Worm (Caenorhabditis elegans) whole organism, mixed stage, embryonic: ENCODE measurements around the gene taf-7.1.

ENCODE experiments used
- M03D4.4 ChIP-seq: sonication (generic microtip); optimal IDR thresholded peaks from 2 replicates; lab custom pipeline; 2017; ENCODE audit warnings: mild to moderate bottlenecking, missing genetic modification characterization, missing compliant biosample characterization
- bed-3 ChIP-seq: fragments of 200-800 bp; sonication (Bioruptor generic); optimal IDR thresholded peaks from 3 replicates; lab custom pipeline; 2018; ENCODE audit warnings: mild to moderate bottlenecking, missing genetic modification characterization, moderate library complexity, missing compliant biosample characterization
- blmp-1 ChIP-seq: fragments of 150-350 bp; optimal IDR thresholded peaks from 2 replicates; lab custom pipeline; 2014; ENCODE audit warnings: missing biosample characterization, missing genetic modification characterization
- ceh-39 ChIP-seq: fragments of 150-350 bp; optimal IDR thresholded peaks from 2 replicates; lab custom pipeline; 2014; ENCODE audit warnings: missing biosample characterization, missing genetic modification characterization
- ceh-43 ChIP-seq: fragments of 200-800 bp; sonication (Bioruptor generic); optimal IDR thresholded peaks from 2 replicates; lab custom pipeline; 2018; ENCODE audit warnings: mild to moderate bottlenecking, missing genetic modification characterization, moderate library complexity, missing compliant biosample characterization
- ceh-83 ChIP-seq: fragments of 200-800 bp; sonication (Bioruptor generic); optimal IDR thresholded peaks from 2 replicates; lab custom pipeline; 2018; ENCODE audit warnings: mild to moderate bottlenecking, missing genetic modification characterization, missing compliant biosample characterization
- ces-1 ChIP-seq: fragments of 150-350 bp; optimal IDR thresholded peaks from 2 replicates; lab custom pipeline; 2014; ENCODE audit warnings: missing biosample characterization, missing genetic modification reagents, missing genetic modification characterization
- cnd-1 ChIP-seq: fragments of 200-800 bp; sonication (Bioruptor generic); optimal IDR thresholded peaks from 2 replicates; lab custom pipeline; 2018; ENCODE audit warnings: mild to moderate bottlenecking, missing genetic modification characterization, missing compliant biosample characterization
- drap-1 ChIP-seq: fragments of 200-800 bp; sonication (Bioruptor generic); optimal IDR thresholded peaks from 3 replicates; lab custom pipeline; 2018; ENCODE audit warnings: mild to moderate bottlenecking, missing genetic modification characterization, missing compliant biosample characterization
- elt-1 ChIP-seq: sonication (generic microtip); optimal IDR thresholded peaks from 2 replicates; lab custom pipeline; 2017; ENCODE audit warnings: missing genetic modification characterization, mild to moderate bottlenecking, missing compliant biosample characterization, antibody characterized with exemption, moderate library complexity, borderline replicate concordance; ENCODE audit not compliant: insufficient read depth
- elt-3 ChIP-seq: fragments of 150-350 bp; optimal IDR thresholded peaks from 2 replicates; lab custom pipeline; 2014; ENCODE audit warnings: missing biosample characterization, missing genetic modification characterization
- flh-1 ChIP-seq: fragments of 200-800 bp; sonication (Bioruptor generic); optimal IDR thresholded peaks from 2 replicates; lab custom pipeline; 2018; ENCODE audit warnings: mild to moderate bottlenecking, missing genetic modification characterization, moderate library complexity, missing compliant biosample characterization
- ham-2 ChIP-seq: fragments of 200-800 bp; sonication (Bioruptor generic); optimal IDR thresholded peaks from 2 replicates; lab custom pipeline; 2018; ENCODE audit warnings: mild to moderate bottlenecking, missing genetic modification characterization, missing compliant biosample characterization
- hlh-1 ChIP-seq: fragments of 150-350 bp; optimal IDR thresholded peaks from 2 replicates; lab custom pipeline; 2014; ENCODE audit warnings: missing biosample characterization, missing genetic modification reagents, missing genetic modification characterization
- lin-13 ChIP-seq: fragments of 150-350 bp; optimal IDR thresholded peaks from 2 replicates; lab custom pipeline; 2014; ENCODE audit warnings: missing biosample characterization, missing genetic modification characterization
- lin-32 ChIP-seq: fragments of 200-800 bp; sonication (Bioruptor generic); optimal IDR thresholded peaks from 2 replicates; lab custom pipeline; 2018; ENCODE audit warnings: mild to moderate bottlenecking, missing genetic modification characterization, missing compliant biosample characterization
- lsy-2 ChIP-seq: fragments of 150-350 bp; optimal IDR thresholded peaks from 2 replicates; lab custom pipeline; 2014; ENCODE audit warnings: missing biosample characterization, missing genetic modification characterization
- mab-5 ChIP-seq: fragments of 150-350 bp; optimal IDR thresholded peaks from 2 replicates; lab custom pipeline; 2014; ENCODE audit warnings: missing biosample characterization, missing genetic modification characterization
- mep-1 ChIP-seq: fragments of 150-350 bp; optimal IDR thresholded peaks from 2 replicates; lab custom pipeline; 2017; ENCODE audit warnings: missing biosample characterization, missing genetic modification reagents, missing genetic modification characterization, inconsistent platforms
- mls-2 ChIP-seq: sonication (generic microtip); optimal IDR thresholded peaks from 2 replicates; lab custom pipeline; 2016; ENCODE audit warnings: mild to moderate bottlenecking, missing genetic modification characterization, moderate library complexity, missing compliant biosample characterization
- nhr-12 ChIP-seq: fragments of 150-350 bp; optimal IDR thresholded peaks from 2 replicates; lab custom pipeline; 2014; ENCODE audit warnings: missing biosample characterization, missing genetic modification characterization
- nhr-2 ChIP-seq: fragments of 150-350 bp; optimal IDR thresholded peaks from 2 replicates; lab custom pipeline; 2014; ENCODE audit warnings: missing biosample characterization, missing genetic modification characterization
- nhr-237 ChIP-seq: fragments of 150-350 bp; optimal IDR thresholded peaks from 2 replicates; lab custom pipeline; 2014; ENCODE audit warnings: missing biosample characterization, missing genetic modification characterization
- nhr-28 ChIP-seq: fragments of 150-350 bp; optimal IDR thresholded peaks from 2 replicates; lab custom pipeline; 2014; ENCODE audit warnings: missing biosample characterization, missing genetic modification characterization
- nhr-76 ChIP-seq: sonication (generic microtip); optimal IDR thresholded peaks from 2 replicates; lab custom pipeline; 2017; ENCODE audit warnings: missing biosample characterization, missing genetic modification characterization
- pha-4 ChIP-seq: fragments of 150-350 bp; optimal IDR thresholded peaks from 2 replicates; lab custom pipeline; 2018; ENCODE audit warnings: missing biosample characterization, missing genetic modification reagents, missing genetic modification characterization
- sem-2 ChIP-seq: fragments of 200-800 bp; sonication (Bioruptor generic); optimal IDR thresholded peaks from 2 replicates; lab custom pipeline; 2018; ENCODE audit warnings: mild to moderate bottlenecking, missing genetic modification characterization, missing compliant biosample characterization
- snpc-4 ChIP-seq: fragments of 150-350 bp; optimal IDR thresholded peaks from 2 replicates; lab custom pipeline; 2014; ENCODE audit warnings: missing biosample characterization, missing genetic modification characterization
- sptf-1 ChIP-seq: sonication (generic microtip); optimal IDR thresholded peaks from 2 replicates; lab custom pipeline; 2017; ENCODE audit warnings: mild to moderate bottlenecking, missing genetic modification characterization, moderate library complexity, missing compliant biosample characterization
- tbx-8 ChIP-seq: fragments of 200-800 bp; sonication (Bioruptor generic); optimal IDR thresholded peaks from 2 replicates; lab custom pipeline; 2018; ENCODE audit warnings: mild to moderate bottlenecking, missing genetic modification characterization, moderate library complexity, missing compliant biosample characterization
- unc-120 ChIP-seq: sonication (generic microtip); optimal IDR thresholded peaks from 2 replicates; lab custom pipeline; 2017; ENCODE audit warnings: missing genetic modification characterization, missing compliant biosample characterization; ENCODE audit not compliant: poor library complexity, severe bottlenecking
- unc-39 ChIP-seq: fragments of 150-350 bp; optimal IDR thresholded peaks from 2 replicates; lab custom pipeline; 2014; ENCODE audit warnings: missing biosample characterization, missing genetic modification characterization
- unc-62 ChIP-seq: fragments of 150-350 bp; optimal IDR thresholded peaks from 2 replicates; lab custom pipeline; 2014; ENCODE audit warnings: missing biosample characterization, missing genetic modification reagents, missing genetic modification characterization
- zip-8 ChIP-seq: fragments of 150-350 bp; optimal IDR thresholded peaks from 2 replicates; lab custom pipeline; 2014; ENCODE audit warnings: missing biosample characterization, missing genetic modification characterization
- ztf-11 ChIP-seq: fragments of 150-350 bp; optimal IDR thresholded peaks from 2 replicates; lab custom pipeline; 2014; ENCODE audit warnings: missing biosample characterization, missing genetic modification characterization

The taf-7.1 gene

ce11 chrX:11804057-11804456 lies 33.2 kb downstream of the taf-7.1 start, which contains the start of gene C34E11.4:
Gene C34E11.4, plus strand, starts transcription at chrX:11804210.
- TF ChIP-seq elt-3 (tag; lab: Kevin White, UChicago) (no peak), zip-8 (tag; lab: Kevin White, UChicago) (no peak), M03D4.4 (tag; lab: Kevin White, UChicago) (no peak), elt-1 (tag; lab: Kevin White, UChicago) (no peak), ces-1 (GFP tag; lab: Kevin White, UChicago) (no peak), blmp-1 (no peak), mep-1 (no peak), tbx-8 (GFP tag; lab: Kevin White, UChicago) (no peak), snpc-4 (no peak), nhr-76 (tag; lab: Kevin White, UChicago) (no peak), drap-1 (GFP tag; lab: Kevin White, UChicago) (no peak)

- TF ChIP-seq nhr-12 (tag; lab: Kevin White, UChicago), result no peak
- no peak for TF ChIP-seq sem-2
- TF ChIP-seq pha-4 (tag; lab: Kevin White, UChicago), result peak; percentile 47
- peak; percentile 44 for TF ChIP-seq unc-120 (tag; lab: Kevin White, UChicago)
- peak; percentile 51 for TF ChIP-seq bed-3
- TF ChIP-seq ces-1 (GFP tag; lab: Kevin White, UChicago), result no peak
- no peak for TF ChIP-seq elt-3 (tag; lab: Kevin White, UChicago)
- TF ChIP-seq ceh-39 (tag; lab: Kevin White, UChicago), result peak; percentile 14
- TF ChIP-seq nhr-28 (tag; lab: Kevin White, UChicago), result no peak
- TF ChIP-seq ztf-11 (tag; lab: Kevin White, UChicago), result peak; percentile 3
- TF ChIP-seq drap-1 (GFP tag; lab: Kevin White, UChicago), result peak; percentile 25
- peak; percentile 18 for TF ChIP-seq hlh-1 (tag; lab: Kevin White, UChicago)
- no peak for TF ChIP-seq lin-13 (tag; lab: Kevin White, UChicago)
- no peak for TF ChIP-seq nhr-76 (tag; lab: Kevin White, UChicago)
- TF ChIP-seq ham-2, result peak; percentile 30
- TF ChIP-seq mep-1, result peak; percentile 18
- TF ChIP-seq mab-5 (tag; lab: Kevin White, UChicago), result no peak
- TF ChIP-seq flh-1 (GFP tag; lab: Kevin White, UChicago), result no peak
- peak; percentile 97 for TF ChIP-seq nhr-2 (tag; lab: Kevin White, UChicago)
- no peak for TF ChIP-seq M03D4.4 (tag; lab: Kevin White, UChicago)
- no peak for TF ChIP-seq ceh-83
- TF ChIP-seq unc-39 (tag; lab: Kevin White, UChicago), result no peak
- no peak for TF ChIP-seq cnd-1 (tag; lab: Kevin White, UChicago)
- TF ChIP-seq ceh-43 (GFP tag; lab: Kevin White, UChicago), result no peak
- TF ChIP-seq tbx-8 (GFP tag; lab: Kevin White, UChicago), result no peak
- no peak for TF ChIP-seq unc-62 (GFP tag; lab: Kevin White, UChicago)
- TF ChIP-seq elt-1 (tag; lab: Kevin White, UChicago), result no peak
- no peak for TF ChIP-seq zip-8 (tag; lab: Kevin White, UChicago)
- peak; percentile 25 for TF ChIP-seq nhr-237 (tag; lab: Kevin White, UChicago)
- peak; percentile 54 for TF ChIP-seq mls-2 (tag; lab: Kevin White, UChicago)
- TF ChIP-seq lsy-2 (tag; lab: Kevin White, UChicago), result no peak
- no peak for TF ChIP-seq lin-32 (GFP tag; lab: Kevin White, UChicago)
- TF ChIP-seq sptf-1 (tag; lab: Kevin White, UChicago), result peak; percentile 17
- TF ChIP-seq snpc-4, result no peak
- no peak for TF ChIP-seq blmp-1
These were observed 39.2 kb downstream of the taf-7.1 start, which contains the start of gene rsd-3 for ce11 chrX:11798057-11798555. Gene rsd-3, plus strand, starts transcription at chrX:11798505.

ce11 chrX:11792730-11793129 lies 44.5 kb downstream of the taf-7.1 start:
- TF ChIP-seq lsy-2 (tag; lab: Kevin White, UChicago) (no peak), ham-2 (no peak), unc-62 (GFP tag; lab: Kevin White, UChicago) (no peak), bed-3 (no peak), flh-1 (GFP tag; lab: Kevin White, UChicago) (no peak), nhr-28 (tag; lab: Kevin White, UChicago) (no peak), ceh-83 (no peak), tbx-8 (GFP tag; lab: Kevin White, UChicago) (no peak), ztf-11 (tag; lab: Kevin White, UChicago) (no peak), unc-120 (tag; lab: Kevin White, UChicago) (no peak), hlh-1 (tag; lab: Kevin White, UChicago) (no peak), lin-13 (tag; lab: Kevin White, UChicago) (no peak), sem-2 (no peak), pha-4 (tag; lab: Kevin White, UChicago) (no peak), elt-3 (tag; lab: Kevin White, UChicago) (no peak)
